Worm (Caenorhabditis elegans) whole organism, L4 larva: Measurements from ENCODE around the gene T19D2.13.
A peak's percentile ranks its signal among the peaks of the same experiment; 100 is the strongest.

ENCODE experiments used
- R02D3.7 ChIP-seq: fragments of 150-350 bp; sonication (generic microtip); optimal IDR thresholded peaks from 3 replicates; lab custom pipeline; 2014; ENCODE audit warnings: missing biosample characterization, missing genetic modification characterization
- T20F7.1 ChIP-seq: fragments of 200-800 bp; sonication (Bioruptor generic); optimal IDR thresholded peaks from 2 replicates; lab custom pipeline; 2018; ENCODE audit warnings: mild to moderate bottlenecking, missing genetic modification characterization, missing compliant biosample characterization
- Y105C5A.15 ChIP-seq: fragments of 200-800 bp; sonication (Bioruptor generic); IDR thresholded peaks from 2 replicates; pipeline ENCODE4 v1.3.6; 2022; ENCODE audit warnings: missing genetic modification characterization, missing compliant biosample characterization
- ZK337.2 ChIP-seq: fragments of 200-800 bp; sonication (Bioruptor generic); IDR thresholded peaks from 2 replicates; pipeline ENCODE4 v1.3.6; 2022; ENCODE audit warnings: missing genetic modification reagents, missing genetic modification characterization, missing compliant biosample characterization
- ZK546.5 ChIP-seq, 2 experiments: sonication (generic microtip); optimal IDR thresholded peaks; 2 replicates each; lab custom pipeline; 2017; ENCODE audit warnings: missing biosample characterization in 2 of 2, missing genetic modification characterization in 2 of 2
- attf-4 ChIP-seq: sonication (generic microtip); optimal IDR thresholded peaks from 3 replicates; lab custom pipeline; 2017; ENCODE audit warnings: missing biosample characterization, missing genetic modification characterization
- ceh-28 ChIP-seq: fragments of 150-350 bp; optimal IDR thresholded peaks from 2 replicates; lab custom pipeline; 2014; ENCODE audit warnings: missing biosample characterization, missing genetic modification reagents, missing genetic modification characterization
- ceh-32 ChIP-seq: sonication (generic microtip); optimal IDR thresholded peaks from 2 replicates; lab custom pipeline; 2016; ENCODE audit warnings: mild to moderate bottlenecking, missing genetic modification characterization, missing compliant biosample characterization; ENCODE audit not compliant: poor library complexity
- ces-1 ChIP-seq: fragments of 150-350 bp; sonication (generic microtip); optimal IDR thresholded peaks from 4 replicates; lab custom pipeline; 2014; ENCODE audit warnings: missing biosample characterization, missing genetic modification reagents, missing genetic modification characterization
- cey-2 ChIP-seq: sonication (generic microtip); optimal IDR thresholded peaks from 3 replicates; lab custom pipeline; 2017; ENCODE audit warnings: missing genetic modification characterization, mild to moderate bottlenecking, missing compliant biosample characterization, antibody characterized with exemption, borderline replicate concordance; ENCODE audit not compliant: insufficient read depth
- ctbp-1 ChIP-seq: fragments of 200-800 bp; sonication (Bioruptor generic); IDR thresholded peaks from 2 replicates; pipeline ENCODE4 v1.3.6; 2022; ENCODE audit warnings: missing genetic modification reagents, missing genetic modification characterization, missing compliant biosample characterization
- daf-12 ChIP-seq: fragments of 150-350 bp; optimal IDR thresholded peaks from 2 replicates; lab custom pipeline; 2014; ENCODE audit warnings: missing biosample characterization, missing genetic modification reagents, missing genetic modification characterization
- daf-8 ChIP-seq: fragments of 200-800 bp; sonication (Bioruptor generic); IDR thresholded peaks from 2 replicates; pipeline ENCODE4 v1.3.6; 2022; ENCODE audit warnings: missing genetic modification characterization, missing compliant biosample characterization
- dpl-1 ChIP-seq: fragments of 150-350 bp; optimal IDR thresholded peaks from 2 replicates; lab custom pipeline; 2014; ENCODE audit warnings: missing biosample characterization, missing genetic modification reagents, missing genetic modification characterization
- duxl-1 ChIP-seq: sonication (generic microtip); optimal IDR thresholded peaks from 2 replicates; lab custom pipeline; 2016; ENCODE audit warnings: mild to moderate bottlenecking, missing genetic modification characterization, moderate library complexity, missing compliant biosample characterization; ENCODE audit not compliant: poor library complexity
- egl-27 ChIP-seq: sonication (generic microtip); optimal IDR thresholded peaks from 3 replicates; lab custom pipeline; 2017; ENCODE audit warnings: missing biosample characterization, missing genetic modification reagents, missing genetic modification characterization
- egl-43 ChIP-seq: fragments of 200-800 bp; sonication (Bioruptor generic); IDR thresholded peaks from 2 replicates; pipeline ENCODE4 v1.3.6; 2022; ENCODE audit warnings: missing genetic modification reagents, missing genetic modification characterization, missing compliant biosample characterization
- fkh-10 ChIP-seq: fragments of 150-350 bp; optimal IDR thresholded peaks from 2 replicates; lab custom pipeline; 2014; ENCODE audit warnings: missing biosample characterization, missing genetic modification reagents, missing genetic modification characterization
- fos-1 ChIP-seq: fragments of 150-350 bp; optimal IDR thresholded peaks from 2 replicates; lab custom pipeline; 2014; ENCODE audit warnings: missing biosample characterization, missing genetic modification characterization
- hlh-11 ChIP-seq: fragments of 200-800 bp; sonication (Bioruptor generic); optimal IDR thresholded peaks from 2 replicates; lab custom pipeline; 2018; ENCODE audit warnings: mild to moderate bottlenecking, missing genetic modification characterization, missing compliant biosample characterization
- hlh-30 ChIP-seq: sonication (generic microtip); optimal IDR thresholded peaks from 2 replicates; lab custom pipeline; 2017; ENCODE audit warnings: antibody characterized with exemption, mild to moderate bottlenecking, missing genetic modification characterization, missing compliant biosample characterization; ENCODE audit not compliant: insufficient read depth
- jun-1 ChIP-seq: fragments of 150-350 bp; optimal IDR thresholded peaks from 2 replicates; lab custom pipeline; 2014; ENCODE audit warnings: missing biosample characterization, missing genetic modification reagents, missing genetic modification characterization
- lin-1 ChIP-seq: fragments of 200-800 bp; sonication (Bioruptor generic); IDR thresholded peaks from 2 replicates; pipeline ENCODE4 v1.3.6; 2022; ENCODE audit warnings: missing genetic modification reagents, missing genetic modification characterization, missing compliant biosample characterization
- lin-15B ChIP-seq: fragments of 150-350 bp; sonication (generic microtip); optimal IDR thresholded peaks from 3 replicates; lab custom pipeline; 2014; ENCODE audit warnings: missing biosample characterization, missing genetic modification characterization
- lin-29 ChIP-seq: fragments of 200-800 bp; sonication (Bioruptor generic); IDR thresholded peaks from 2 replicates; pipeline ENCODE4 v1.3.6; 2022; ENCODE audit warnings: missing genetic modification reagents, missing genetic modification characterization, missing compliant biosample characterization
- lin-38 ChIP-seq: fragments of 200-800 bp; sonication (Bioruptor generic); IDR thresholded peaks from 2 replicates; pipeline ENCODE4 v1.3.6; 2022; ENCODE audit warnings: missing genetic modification reagents, missing genetic modification characterization, missing compliant biosample characterization
- lir-3 ChIP-seq: sonication (generic microtip); optimal IDR thresholded peaks from 2 replicates; lab custom pipeline; 2016; ENCODE audit warnings: mild to moderate bottlenecking, missing genetic modification characterization, missing compliant biosample characterization
- madf-5 ChIP-seq, 2 experiments: fragments of 200-800 bp; sonication (Bioruptor generic); IDR thresholded peaks; 2 replicates each; pipeline ENCODE4 v1.3.6; 2022; ENCODE audit warnings: missing compliant biosample characterization in 2 of 2, missing genetic modification characterization in 2 of 2
- madf-9 ChIP-seq: fragments of 200-800 bp; sonication (Bioruptor generic); conservative IDR thresholded peaks from 2 replicates; pipeline ENCODE4 v1.3.6; 2022; ENCODE audit warnings: missing genetic modification reagents, missing genetic modification characterization, missing compliant biosample characterization
- mdl-1 ChIP-seq, 2 experiments: fragments of 150-350 bp in 1 of 2; sonication (generic microtip) in 1 of 2; optimal IDR thresholded peaks; 2 replicates each; lab custom pipeline; 2014 to 2017; ENCODE audit warnings: missing biosample characterization in 2 of 2, missing genetic modification characterization in 2 of 2
- mep-1 ChIP-seq: fragments of 150-350 bp; sonication (generic microtip); optimal IDR thresholded peaks from 3 replicates; lab custom pipeline; 2014; ENCODE audit warnings: missing biosample characterization, missing genetic modification characterization
- mxl-3 ChIP-seq: fragments of 200-800 bp; sonication (Bioruptor generic); optimal IDR thresholded peaks from 2 replicates; lab custom pipeline; 2018; ENCODE audit warnings: mild to moderate bottlenecking, missing genetic modification characterization, missing compliant biosample characterization
- nhr-102 ChIP-seq: sonication (generic microtip); optimal IDR thresholded peaks from 2 replicates; lab custom pipeline; 2016; ENCODE audit warnings: mild to moderate bottlenecking, missing genetic modification characterization, moderate library complexity, missing compliant biosample characterization
- nhr-11 ChIP-seq: fragments of 150-350 bp; optimal IDR thresholded peaks from 2 replicates; lab custom pipeline; 2014; ENCODE audit warnings: missing biosample characterization, missing genetic modification characterization
- nhr-25 ChIP-seq: sonication (generic microtip); optimal IDR thresholded peaks from 2 replicates; lab custom pipeline; 2017; ENCODE audit warnings: missing genetic modification characterization, mild to moderate bottlenecking, missing compliant biosample characterization, antibody characterized with exemption, moderate library complexity, borderline replicate concordance; ENCODE audit not compliant: insufficient read depth
- nhr-28 ChIP-seq: fragments of 150-350 bp; optimal IDR thresholded peaks from 2 replicates; lab custom pipeline; 2014; ENCODE audit warnings: missing biosample characterization, missing genetic modification characterization
- nhr-42 ChIP-seq: fragments of 200-800 bp; sonication (Bioruptor generic); IDR thresholded peaks from 2 replicates; pipeline ENCODE4 v1.3.6; 2022; ENCODE audit warnings: missing genetic modification characterization, missing compliant biosample characterization
- nhr-6 ChIP-seq: fragments of 150-350 bp; optimal IDR thresholded peaks from 2 replicates; lab custom pipeline; 2014; ENCODE audit warnings: missing biosample characterization, missing genetic modification characterization
- pqm-1 ChIP-seq: sonication (generic microtip); optimal IDR thresholded peaks from 2 replicates; lab custom pipeline; 2017; ENCODE audit warnings: missing biosample characterization, missing genetic modification characterization
- saeg-2 ChIP-seq: fragments of 200-800 bp; sonication (Bioruptor generic); IDR thresholded peaks from 2 replicates; pipeline ENCODE4 v1.3.6; 2022; ENCODE audit warnings: missing genetic modification reagents, missing genetic modification characterization, missing compliant biosample characterization
- snpc-4 ChIP-seq: fragments of 150-350 bp; optimal IDR thresholded peaks from 2 replicates; lab custom pipeline; 2014; ENCODE audit warnings: missing biosample characterization, missing genetic modification characterization
- spr-1 ChIP-seq: sonication (generic microtip); optimal IDR thresholded peaks from 2 replicates; lab custom pipeline; 2016; ENCODE audit warnings: mild to moderate bottlenecking, missing genetic modification characterization, missing compliant biosample characterization
- tra-1 ChIP-seq: fragments of 200-800 bp; sonication (Bioruptor generic); IDR thresholded peaks from 2 replicates; pipeline ENCODE4 v1.3.6; 2022; ENCODE audit warnings: missing genetic modification reagents, missing genetic modification characterization, missing compliant biosample characterization
- unc-62 ChIP-seq, 3 experiments: fragments of 150-350 bp in 1 of 3; sonication (generic microtip); optimal IDR thresholded peaks in 2 of 3; peaks in 1 of 3; 1 replicate in 1 of 3; 2 replicates in 2 of 3; lab custom pipeline; 2014 to 2017; ENCODE audit warnings: missing biosample characterization in 3 of 3, missing genetic modification characterization in 3 of 3, missing genetic modification reagents in 3 of 3, missing genotype in 1 of 3
- vab-7 ChIP-seq: fragments of 200-800 bp; sonication (Bioruptor generic); IDR thresholded peaks from 2 replicates; pipeline ENCODE4 v1.3.6; 2022; ENCODE audit warnings: missing genetic modification reagents, missing genetic modification characterization, missing compliant biosample characterization
- zip-11 ChIP-seq: fragments of 200-800 bp; sonication (Bioruptor generic); IDR thresholded peaks from 2 replicates; pipeline ENCODE4 v1.3.6; 2022; ENCODE audit warnings: missing genetic modification characterization, missing compliant biosample characterization
- zip-2 ChIP-seq: fragments of 150-350 bp; optimal IDR thresholded peaks from 2 replicates; lab custom pipeline; 2014; ENCODE audit warnings: missing biosample characterization, missing genetic modification characterization
- ztf-7 ChIP-seq: fragments of 150-350 bp; optimal IDR thresholded peaks from 2 replicates; lab custom pipeline; 2014; ENCODE audit warnings: missing biosample characterization, missing genetic modification characterization

Gene T19D2.13

DNA sequence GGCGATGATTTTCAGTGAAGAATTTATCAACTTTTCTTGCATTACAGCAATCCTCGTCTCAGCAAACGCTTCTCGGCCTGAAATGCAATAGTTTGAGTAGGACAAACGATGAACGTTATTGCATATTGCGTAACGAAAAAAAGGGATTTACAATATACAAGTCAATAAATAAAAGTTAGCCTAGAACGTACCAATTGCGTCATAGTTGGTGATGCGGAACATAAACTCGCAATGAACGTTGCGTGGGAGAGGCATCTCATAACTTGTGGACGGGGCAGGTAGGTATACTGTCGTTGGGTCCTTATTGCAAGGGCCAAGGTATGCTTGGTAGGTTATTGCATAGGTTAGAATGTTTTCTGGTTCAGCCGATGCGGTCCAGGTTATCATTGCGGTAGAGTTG lies 28.6 kb upstream of the T19D2.13 start:
- TF ChIP-seq vab-7 = no peak
- no peak for TF ChIP-seq cey-2 (tag; lab: Kevin White, UChicago)
- TF ChIP-seq unc-62 (GFP tag; optimal IDR thresholded peaks at IDR 0.05 in 1 of 2; lab: Kevin White, UChicago) = no peak
- TF ChIP-seq unc-62 (tag; optimal IDR thresholded peaks at IDR 0.05; lab: Kevin White, UChicago) = no peak
- TF ChIP-seq zip-2 (tag; lab: Kevin White, UChicago) = no peak
- no peak for TF ChIP-seq hlh-30
- TF ChIP-seq mep-1 (tag; lab: Kevin White, UChicago) = no peak
- no peak for TF ChIP-seq duxl-1 (tag; lab: Kevin White, UChicago)
- no peak for TF ChIP-seq ceh-32 (tag; lab: Kevin White, UChicago)
- TF ChIP-seq lin-29 (GFP tag; lab: Robert Waterston, UW) = no peak
- TF ChIP-seq lin-38 (GFP tag; lab: Robert Waterston, UW) = no peak

- no peak for TF ChIP-seq egl-27 (tag; lab: Kevin White, UChicago)
- TF ChIP-seq ceh-28 (tag; lab: Kevin White, UChicago) = no peak
- TF ChIP-seq mxl-3 (GFP tag; lab: Kevin White, UChicago) = peak; percentile 69
- TF ChIP-seq hlh-11 (tag; lab: Kevin White, UChicago) = peak; percentile 76
- TF ChIP-seq nhr-25 (tag; lab: Kevin White, UChicago) = peak; percentile 46
- TF ChIP-seq dpl-1 (GFP tag; lab: Kevin White, UChicago) = peak; percentile 26
- peak; percentile 88 for TF ChIP-seq vab-7
- peak; percentile 89 for TF ChIP-seq ctbp-1 (GFP tag; lab: Robert Waterston, UW)
- TF ChIP-seq nhr-28 = peak; percentile 48
- peak; percentile 77 for TF ChIP-seq ZK337.2 (GFP tag; lab: Robert Waterston, UW)
- no peak for TF ChIP-seq lin-15B (tag; lab: Kevin White, UChicago)
- peak; percentile 72 for TF ChIP-seq nhr-11 (tag; lab: Kevin White, UChicago)
- TF ChIP-seq attf-4 (tag; lab: Kevin White, UChicago) = no peak
- TF ChIP-seq ceh-32 (tag; lab: Kevin White, UChicago) = no peak
- TF ChIP-seq zip-11 = 0 out of 2 replicates have a peak, but pooled peaks have one; percentile 64
- peak; percentile 97 for TF ChIP-seq egl-43 (GFP tag; lab: Robert Waterston, UW)
- TF ChIP-seq spr-1 (tag; lab: Kevin White, UChicago) = peak; percentile 39
- TF ChIP-seq daf-8 = no peak
- peak; percentile 85 to 91 for TF ChIP-seq madf-5 (GFP tag; IDR thresholded peaks at IDR 0.05; lab: Robert Waterston, UW)
- peak; percentile 39; the same call in 1 of the 2 replicates for TF ChIP-seq lin-1 (GFP tag; lab: Robert Waterston, UW)
- TF ChIP-seq mdl-1 (tag; optimal IDR thresholded peaks at IDR 0.05; lab: Kevin White, UChicago) = peak in 1 of 2 experiments; percentile 78
- no peak for TF ChIP-seq R02D3.7
- peak; percentile 14 for TF ChIP-seq ztf-7 (tag; lab: Kevin White, UChicago)
- no peak for TF ChIP-seq fos-1 (tag; lab: Kevin White, UChicago)
- TF ChIP-seq daf-12 (tag; lab: Kevin White, UChicago) = no peak
- peak; percentile 9 for TF ChIP-seq zip-2 (tag; lab: Kevin White, UChicago)
- TF ChIP-seq T20F7.1 (GFP tag; lab: Kevin White, UChicago) = peak; percentile 15
- peak; percentile 71 for TF ChIP-seq hlh-30
- peak; percentile 82 for TF ChIP-seq saeg-2 (GFP tag; lab: Robert Waterston, UW)
- no peak for TF ChIP-seq pqm-1 (tag; lab: Kevin White, UChicago)
- peak; percentile 62 for TF ChIP-seq nhr-102 (tag; lab: Kevin White, UChicago)
- TF ChIP-seq madf-9 (GFP tag; lab: Robert Waterston, UW) = peak; percentile 67
- TF ChIP-seq ces-1 (GFP tag; lab: Kevin White, UChicago) = no peak
- TF ChIP-seq fkh-10 (GFP tag; lab: Kevin White, UChicago) = no peak
- TF ChIP-seq ZK546.5 (tag; optimal IDR thresholded peaks at IDR 0.05; lab: Kevin White, UChicago) = no peak
- TF ChIP-seq jun-1 (tag; lab: Kevin White, UChicago) = no peak
- TF ChIP-seq Y105C5A.15 (GFP tag; lab: Robert Waterston, UW) = peak; percentile 45; the same call in 1 of the 2 replicates
- peak in 1 of 2 experiments; percentile 87 for TF ChIP-seq unc-62 (GFP tag; optimal IDR thresholded peaks at IDR 0.05 in 1 of 2; lab: Kevin White, UChicago)
- TF ChIP-seq unc-62 (tag; optimal IDR thresholded peaks at IDR 0.05; lab: Kevin White, UChicago) = no peak
- TF ChIP-seq nhr-6 (tag; lab: Kevin White, UChicago) = peak; percentile 63
- TF ChIP-seq tra-1 (GFP tag; lab: Robert Waterston, UW) = peak; percentile 94
- peak; percentile 10 for TF ChIP-seq lir-3 (tag; lab: Kevin White, UChicago)
- TF ChIP-seq nhr-42 (GFP tag; lab: Robert Waterston, UW) = peak; percentile 88
- no peak for TF ChIP-seq snpc-4 (tag; lab: Kevin White, UChicago)
These were observed 27.8 kb upstream of the T19D2.13 start for ce11 chrX:3969980-3970403.
